Worm (Caenorhabditis elegans): ENCODE results near the gene Y70C5B.2.

DNA sequence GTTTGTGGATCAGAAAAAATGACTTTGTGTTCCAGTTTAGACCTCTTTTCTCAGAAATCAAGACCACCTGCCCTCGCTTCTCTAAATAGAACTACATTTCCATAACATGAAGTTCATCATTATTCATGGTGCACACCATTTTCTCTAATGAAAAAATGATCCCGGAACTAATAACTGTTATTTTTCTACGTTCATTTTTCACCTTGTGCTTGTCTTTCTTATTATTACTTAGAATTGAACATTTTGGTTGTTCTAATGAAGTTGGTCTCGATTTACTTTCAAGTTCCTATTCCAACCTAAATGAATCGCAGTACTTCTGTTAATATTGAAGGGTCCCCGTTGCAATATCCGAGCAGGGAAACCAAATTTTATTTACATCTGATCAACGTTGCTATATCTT is 22.2 kb upstream of the Y70C5B.2 start, which contains the start of gene srw-36:
- TF ChIP-seq nhr-25 (tag; optimal IDR thresholded peaks at IDR 0.05) (no peak), unc-62 (GFP tag; optimal IDR thresholded peaks at IDR 0.05) (no peak), ceh-16 (tag; optimal IDR thresholded peaks at IDR 0.05) (no peak), nhr-23 (tag; optimal IDR thresholded peaks at IDR 0.05) (no peak), nhr-77 (tag; optimal IDR thresholded peaks at IDR 0.05) (no peak), peb-1 (tag; optimal IDR thresholded peaks at IDR 0.05) (no peak), nhr-12 (tag; optimal IDR thresholded peaks at IDR 0.05) (no peak), skn-1 (tag; optimal IDR thresholded peaks at IDR 0.05) (no peak), gmeb-1 (tag; optimal IDR thresholded peaks at IDR 0.05) (no peak), ama-1 (optimal IDR thresholded peaks at IDR 0.05) (no peak), mbf-1 (tag; optimal IDR thresholded peaks at IDR 0.05) (no peak), unc-39 (tag; optimal IDR thresholded peaks at IDR 0.05) (no peak), elt-1 (tag; optimal IDR thresholded peaks at IDR 0.05) (no peak), ceh-82 (tag; optimal IDR thresholded peaks at IDR 0.05) (no peak)

Measured in whole organism, L2 larva.